Worm (Caenorhabditis elegans): ENCODE results near the gene C14B1.3.

Gene C14B1.3

ce11 chrIII:3734990-3735389 lies 31.6 kb downstream of the C14B1.3 start, which contains the start of gene evl-18 (continued):
- no peak for TF ChIP-seq set-16 (GFP tag; IDR thresholded peaks at IDR 0.05)
- TF ChIP-seq tra-1 (GFP tag; IDR thresholded peaks at IDR 0.05) = no peak
- TF ChIP-seq nhr-76 (tag; optimal IDR thresholded peaks at IDR 0.05) = no peak
- no peak for TF ChIP-seq aly-2 (tag; optimal IDR thresholded peaks at IDR 0.05)
- TF ChIP-seq nhr-102 (tag; optimal IDR thresholded peaks at IDR 0.05) = no peak
- TF ChIP-seq saeg-2 (GFP tag; IDR thresholded peaks at IDR 0.05) = no peak

- TF ChIP-seq spr-3 (GFP tag; optimal IDR thresholded peaks at IDR 0.05) (no peak), mdt-29 (GFP tag; IDR thresholded peaks at IDR 0.05) (no peak), nhr-111 (GFP tag; optimal IDR thresholded peaks at IDR 0.05) (no peak), dve-1 (tag; optimal IDR thresholded peaks at IDR 0.05; ENCODE audit: insufficient read depth) (peak; percentile 33), daf-19 (GFP tag; conservative IDR thresholded peaks at IDR 0.05) (no peak), lim-7 (GFP tag; IDR thresholded peaks at IDR 0.05) (no peak), dmd-6 (GFP tag; IDR thresholded peaks at IDR 0.05) (no peak), spr-1 (tag; optimal IDR thresholded peaks at IDR 0.05) (no peak), hlh-11 (tag; optimal IDR thresholded peaks at IDR 0.05) (peak; percentile 42), T26A8.4 (GFP tag; IDR thresholded peaks at IDR 0.05) (no peak), nhr-10 (tag; optimal IDR thresholded peaks at IDR 0.05) (no peak), ceh-28 (tag; optimal IDR thresholded peaks at IDR 0.05) (no peak), Y48G9A.11 (GFP tag; IDR thresholded peaks at IDR 0.05) (no peak), F37D6.2 (tag; optimal IDR thresholded peaks at IDR 0.05) (peak; percentile 1), aha-1 (tag) (peak; percentile 71), ZK546.5 (tag; optimal IDR thresholded peaks at IDR 0.05) (no peak), pqm-1 (tag; optimal IDR thresholded peaks at IDR 0.05) (no peak), rbr-2 (tag; optimal IDR thresholded peaks at IDR 0.05) (no peak), ama-1 (optimal IDR thresholded peaks at IDR 0.05) (peak; percentile 76), mxl-3 (GFP tag; optimal IDR thresholded peaks at IDR 0.05) (peak; percentile 38), mdl-1 (tag; optimal IDR thresholded peaks at IDR 0.05) (no peak), tra-1 (GFP tag; IDR thresholded peaks at IDR 0.05) (no peak), hlh-30 (tag; optimal IDR thresholded peaks at IDR 0.05; ENCODE audit: insufficient read depth) (peak; percentile 69), zfp-3 (GFP tag; conservative IDR thresholded peaks at IDR 0.05) (no peak), pha-4 (GFP tag; IDR thresholded peaks at IDR 0.05) (no peak), pha-4 (tag; optimal IDR thresholded peaks at IDR 0.05) (no peak), snpc-4 (tag; optimal IDR thresholded peaks at IDR 0.05) (no peak), duxl-1 (tag; optimal IDR thresholded peaks at IDR 0.05; ENCODE audit: poor library complexity) (no peak)
These were observed 32.3 kb downstream of the C14B1.3 start for ce11 chrIII:3735509-3736255.

- TF ChIP-seq unc-62 (GFP tag; optimal IDR thresholded peaks at IDR 0.05 in 1 of 2) = no peak
- TF ChIP-seq unc-62 (tag; optimal IDR thresholded peaks at IDR 0.05) = no peak
- no peak for TF ChIP-seq ama-1 (optimal IDR thresholded peaks at IDR 0.05)
- no peak for TF ChIP-seq ceh-28 (tag; optimal IDR thresholded peaks at IDR 0.05)
- no peak for TF ChIP-seq dpl-1 (GFP tag; optimal IDR thresholded peaks at IDR 0.05)
- no peak for TF ChIP-seq madf-5 (GFP tag; IDR thresholded peaks at IDR 0.05)
- no peak for TF ChIP-seq attf-4 (tag; optimal IDR thresholded peaks at IDR 0.05)
- no peak for TF ChIP-seq daf-16 (GFP tag; optimal IDR thresholded peaks at IDR 0.05)
- no peak for TF ChIP-seq daf-16 (tag; optimal IDR thresholded peaks at IDR 0.05)
- no peak for TF ChIP-seq hif-1 (tag; optimal IDR thresholded peaks at IDR 0.05)
- TF ChIP-seq dmd-9 (GFP tag; IDR thresholded peaks at IDR 0.05) = no peak
- TF ChIP-seq sdz-12 (GFP tag; optimal IDR thresholded peaks at IDR 0.05) = no peak
- TF ChIP-seq jun-1 (tag; optimal IDR thresholded peaks at IDR 0.05) = no peak
- no peak for TF ChIP-seq lin-29 (GFP tag; IDR thresholded peaks at IDR 0.05)
- TF ChIP-seq hlh-11 (tag; optimal IDR thresholded peaks at IDR 0.05) = no peak
- TF ChIP-seq fkh-10 (GFP tag; optimal IDR thresholded peaks at IDR 0.05) = no peak
- TF ChIP-seq dve-1 (tag; optimal IDR thresholded peaks at IDR 0.05; ENCODE audit: insufficient read depth) = no peak
- TF ChIP-seq zip-11 (GFP tag; IDR thresholded peaks at IDR 0.05) = no peak
These were observed 32.9 kb downstream of the C14B1.3 start, which contains the start of gene F34D10.4 for ce11 chrIII:3736302-3736701. TSS of gene F34D10.4 (plus strand) at chrIII:3736602.
